Fruit fly (Drosophila melanogaster): ENCODE results near the gene CG6683.

Gene CG6683

dm6 chr3L:8525691-8526421 lies 11.1 kb upstream of the CG6683 start (continued):
- TF ChIP-seq CG10462 (GFP tag; optimal IDR thresholded peaks at IDR 0.05) (no peak), Fer1 (GFP tag; optimal IDR thresholded peaks at IDR 0.05) (peak; percentile 63), cwo (GFP tag; optimal IDR thresholded peaks at IDR 0.05) (peak; percentile 64), Hr51 (GFP tag; optimal IDR thresholded peaks at IDR 0.05) (peak in 1 of 2 experiments; percentile 49), CG12236 (GFP tag; optimal IDR thresholded peaks at IDR 0.05) (no peak), Med (GFP tag) (peak; percentile 87), pnt (GFP tag; optimal IDR thresholded peaks at IDR 0.05) (no peak), pho (GFP tag; optimal IDR thresholded peaks at IDR 0.05) (peak; percentile 64), CG2202 (tag; optimal IDR thresholded peaks at IDR 0.05) (no peak), ash1 (GFP tag; optimal IDR thresholded peaks at IDR 0.05) (no peak), Myb (GFP tag; optimal IDR thresholded peaks at IDR 0.05) (no peak), CG6272 (GFP tag; IDR thresholded peaks at IDR 0.05) (no peak), gfzf (GFP tag; optimal IDR thresholded peaks at IDR 0.05) (no peak), croc (GFP tag; conservative IDR thresholded peaks at IDR 0.05) (no peak), fru (optimal IDR thresholded peaks at IDR 0.05) (no peak), lov (optimal IDR thresholded peaks at IDR 0.05) (no peak), lov (GFP tag; IDR thresholded peaks at IDR 0.05) (no peak), z (GFP tag; IDR thresholded peaks at IDR 0.05) (no peak; the same call in 2 of the 3 replicates), CG4360 (GFP tag; IDR thresholded peaks at IDR 0.05) (no peak), D19B (GFP tag; optimal IDR thresholded peaks at IDR 0.05) (peak; percentile 54), Blimp-1 (GFP tag; optimal IDR thresholded peaks at IDR 0.05) (no peak), CG6175 (GFP tag; IDR thresholded peaks at IDR 0.05) (no peak), HLH54F (GFP tag; optimal IDR thresholded peaks at IDR 0.05) (peak; percentile 38), gcm2 (GFP tag; optimal IDR thresholded peaks at IDR 0.05) (no peak), ranshi (GFP tag; IDR thresholded peaks at IDR 0.05) (no peak), Hsf (GFP tag; optimal IDR thresholded peaks at IDR 0.05) (peak; percentile 33), ac (GFP tag; optimal IDR thresholded peaks at IDR 0.05) (no peak), eyg (GFP tag; optimal IDR thresholded peaks at IDR 0.05) (peak; percentile 27), bsh (GFP tag; optimal IDR thresholded peaks at IDR 0.05) (no peak), CG10979 (tag; optimal IDR thresholded peaks at IDR 0.05) (no peak), sens (GFP tag) (peak; percentile 85), CG9876 (GFP tag; optimal IDR thresholded peaks at IDR 0.05) (no peak), esg (GFP tag; conservative IDR thresholded peaks at IDR 0.05) (no peak), amos (GFP tag; IDR thresholded peaks at IDR 0.05; ENCODE audit: partially characterized antibody) (no peak), Hand (GFP tag; optimal IDR thresholded peaks at IDR 0.05) (peak; percentile 36), PHDP (tag; optimal IDR thresholded peaks at IDR 0.05) (peak; percentile 35), Max (GFP tag; optimal IDR thresholded peaks at IDR 0.05) (no peak), fd102C (GFP tag; optimal IDR thresholded peaks at IDR 0.05) (no peak), grn (GFP tag; optimal IDR thresholded peaks at IDR 0.05) (peak; percentile 97), B-H2 (GFP tag; optimal IDR thresholded peaks at IDR 0.05) (no peak), Pdp1 (GFP tag; optimal IDR thresholded peaks at IDR 0.05) (peak; percentile 41 to 92), ssp (GFP tag; IDR thresholded peaks at IDR 0.05) (no peak), CG1832 (GFP tag; optimal IDR thresholded peaks at IDR 0.05) (no peak), CG4282 (GFP tag; optimal IDR thresholded peaks at IDR 0.05) (no peak), CG13296 (GFP tag; optimal IDR thresholded peaks at IDR 0.05) (peak; percentile 58), exex (tag; optimal IDR thresholded peaks at IDR 0.05) (peak; percentile 99), CG10321 (GFP tag; IDR thresholded peaks at IDR 0.05) (no peak), CG6854 (GFP tag; optimal IDR thresholded peaks at IDR 0.05) (peak; percentile 27), Oli (tag; optimal IDR thresholded peaks at IDR 0.05) (peak; percentile 23), Jarid2 (GFP tag; optimal IDR thresholded peaks at IDR 0.05) (no peak)
